Fruit fly (Drosophila melanogaster) whole organism, embryonic: ENCODE measurements around the gene CG5934.

ENCODE experiments used
- Aef1 ChIP-seq: fragments of 200-800 bp; sonication (Bioruptor generic); IDR thresholded peaks from 3 replicates; pipeline ENCODE4 v1.3.6; 2022; ENCODE audit warnings: missing biosample characterization, missing genetic modification characterization
- Asciz ChIP-seq: fragments of 200-800 bp; sonication (Bioruptor generic); optimal IDR thresholded peaks from 2 replicates; lab custom pipeline; 2017; ENCODE audit warnings: missing biosample characterization, mild to moderate bottlenecking, missing genetic modification characterization, missing genetic modification reagents
- Atf6 ChIP-seq: fragments of 200-800 bp; sonication (Bioruptor generic); IDR thresholded peaks from 2 replicates; pipeline ENCODE4 v1.3.6; 2022; ENCODE audit warnings: missing biosample characterization, missing genetic modification characterization
- B-H1 ChIP-seq: fragments of 200-800 bp; sonication (Bioruptor generic); IDR thresholded peaks from 3 replicates; pipeline ENCODE4 v1.3.6; 2022; ENCODE audit warnings: missing biosample characterization, missing genetic modification characterization
- BEAF-32 ChIP-seq: fragments of 200-800 bp; sonication (Bioruptor generic); optimal IDR thresholded peaks from 3 replicates; lab custom pipeline; 2017; ENCODE audit warnings: missing biosample characterization, missing genetic modification characterization, mild to moderate bottlenecking, moderate library complexity, missing genetic modification reagents
- CG10321 ChIP-seq: fragments of 200-800 bp; sonication (Bioruptor generic); IDR thresholded peaks from 2 replicates; pipeline ENCODE4 v1.3.6; 2022; ENCODE audit warnings: missing biosample characterization, missing genetic modification characterization
- CG10959 ChIP-seq: fragments of 200-800 bp; sonication (Bioruptor generic); IDR thresholded peaks from 2 replicates; pipeline ENCODE4 v1.3.6; 2022; ENCODE audit warnings: missing biosample characterization, missing genetic modification characterization
- CG11723 ChIP-seq: fragments of 200-800 bp; sonication (Bioruptor generic); optimal IDR thresholded peaks from 2 replicates; lab custom pipeline; 2017; ENCODE audit warnings: missing biosample characterization, mild to moderate bottlenecking, missing genetic modification characterization
- CG13775 ChIP-seq: fragments of 200-800 bp; sonication (Bioruptor generic); optimal IDR thresholded peaks from 3 replicates; lab custom pipeline; 2017; ENCODE audit warnings: missing biosample characterization, mild to moderate bottlenecking, missing genetic modification characterization
- CG13894 ChIP-seq: fragments of 200-800 bp; sonication (Bioruptor generic); optimal IDR thresholded peaks from 3 replicates; lab custom pipeline; 2018; ENCODE audit warnings: missing biosample characterization, mild to moderate bottlenecking, missing genetic modification characterization, moderate library complexity
- CG16813 ChIP-seq: fragments of 200-800 bp; sonication (Bioruptor generic); IDR thresholded peaks from 3 replicates; pipeline ENCODE4 v1.3.6; 2022; ENCODE audit warnings: missing biosample characterization, missing genetic modification characterization; ENCODE audit not compliant: partially characterized antibody
- CG17385 ChIP-seq: fragments of 200-800 bp; sonication (Bioruptor generic); optimal IDR thresholded peaks from 3 replicates; lab custom pipeline; 2018; ENCODE audit warnings: missing biosample characterization, mild to moderate bottlenecking, missing genetic modification characterization
- CG2889 ChIP-seq: fragments of 200-800 bp; sonication (Bioruptor generic); IDR thresholded peaks from 3 replicates; pipeline ENCODE4 v1.3.6; 2022; ENCODE audit warnings: missing biosample characterization, missing genetic modification characterization
- CG34224 ChIP-seq: fragments of 200-800 bp; sonication (Bioruptor generic); IDR thresholded peaks from 3 replicates; pipeline ENCODE4 v1.3.6; 2022; ENCODE audit warnings: missing biosample characterization, missing genetic modification characterization; ENCODE audit not compliant: partially characterized antibody
- CG6272 ChIP-seq: fragments of 200-800 bp; sonication (Bioruptor generic); IDR thresholded peaks from 2 replicates; pipeline ENCODE4 v1.3.6; 2022; ENCODE audit warnings: missing biosample characterization, missing genetic modification characterization
- CG7357 ChIP-seq: fragments of 200-800 bp; sonication (Bioruptor generic); IDR thresholded peaks from 3 replicates; pipeline ENCODE4 v1.3.6; 2022; ENCODE audit warnings: missing biosample characterization, missing genetic modification characterization
- CG7963 ChIP-seq: fragments of 200-800 bp; sonication (Bioruptor generic); IDR thresholded peaks from 3 replicates; pipeline ENCODE4 v1.3.6; 2022; ENCODE audit warnings: missing biosample characterization, missing genetic modification characterization; ENCODE audit not compliant: partially characterized antibody
- CG8281 ChIP-seq: fragments of 200-800 bp; sonication (Bioruptor generic); optimal IDR thresholded peaks from 2 replicates; lab custom pipeline; 2018; ENCODE audit warnings: missing biosample characterization, mild to moderate bottlenecking, missing genetic modification characterization, moderate library complexity
- CG9797 ChIP-seq: fragments of 200-800 bp; sonication (Bioruptor generic); optimal IDR thresholded peaks from 3 replicates; lab custom pipeline; 2018; ENCODE audit warnings: missing biosample characterization, mild to moderate bottlenecking, missing genetic modification characterization
- Doc2 ChIP-seq: fragments of 200-800 bp; sonication (Bioruptor generic); IDR thresholded peaks from 2 replicates; pipeline ENCODE4 v1.3.6; 2022; ENCODE audit warnings: missing biosample characterization, missing genetic modification characterization
- Ets97D ChIP-seq: fragments of 200-800 bp; sonication (Bioruptor generic); optimal IDR thresholded peaks from 3 replicates; lab custom pipeline; 2016; ENCODE audit warnings: missing biosample characterization, missing genetic modification characterization
- Gsc ChIP-seq: fragments of 200-800 bp; sonication (Bioruptor generic); IDR thresholded peaks from 2 replicates; pipeline ENCODE4 v1.3.6; 2022; ENCODE audit warnings: missing biosample characterization, missing genetic modification characterization
- HLH4C ChIP-seq: fragments of 200-800 bp; sonication (Bioruptor generic); IDR thresholded peaks from 3 replicates; pipeline ENCODE4 v1.3.6; 2022; ENCODE audit warnings: missing biosample characterization, missing genetic modification characterization; ENCODE audit not compliant: partially characterized antibody
- Hr39 ChIP-seq: fragments of >200 bp; optimal IDR thresholded peaks from 2 replicates; lab custom pipeline; 2017
- Med ChIP-seq: fragments of 200-800 bp; sonication (Bioruptor generic); peaks from one replicate; lab custom pipeline; 2016; ENCODE audit warnings: missing biosample characterization, missing genetic modification characterization, mild to moderate bottlenecking, inconsistent platforms, moderate library complexity
- Meics ChIP-seq: fragments of 200-800 bp; sonication (Bioruptor generic); optimal IDR thresholded peaks from 2 replicates; lab custom pipeline; 2017; ENCODE audit warnings: missing biosample characterization, mild to moderate bottlenecking, missing genetic modification characterization
- Nf-YB ChIP-seq: fragments of 200-800 bp; sonication (Bioruptor generic); optimal IDR thresholded peaks from 3 replicates; lab custom pipeline; 2019; ENCODE audit warnings: missing biosample characterization, mild to moderate bottlenecking, missing genetic modification characterization, moderate library complexity
- Oli ChIP-seq: fragments of 200-800 bp; sonication (Bioruptor generic); optimal IDR thresholded peaks from 2 replicates; lab custom pipeline; 2018; ENCODE audit warnings: missing biosample characterization, mild to moderate bottlenecking, missing genetic modification characterization, moderate library complexity
- Opbp ChIP-seq: fragments of 200-800 bp; sonication (Bioruptor generic); IDR thresholded peaks from 3 replicates; pipeline ENCODE4 v1.3.6; 2022; ENCODE audit warnings: missing biosample characterization, missing genetic modification characterization; ENCODE audit not compliant: partially characterized antibody
- Pdp1 ChIP-seq, 2 experiments: fragments of 200-800 bp; sonication (Bioruptor generic); optimal IDR thresholded peaks; 3 replicates each; lab custom pipeline; 2016; ENCODE audit warnings: missing biosample characterization in 2 of 2, missing genetic modification characterization in 2 of 2, mild to moderate bottlenecking in 1 of 2, moderate library complexity in 1 of 2
- Rx ChIP-seq: fragments of 200-800 bp; sonication (Bioruptor generic); IDR thresholded peaks from 2 replicates; pipeline ENCODE4 v1.3.6; 2022; ENCODE audit warnings: missing biosample characterization, missing genetic modification characterization
- Ssrp ChIP-seq: fragments of 200-800 bp; sonication (Bioruptor generic); optimal IDR thresholded peaks from 2 replicates; lab custom pipeline; 2018; ENCODE audit warnings: missing biosample characterization, mild to moderate bottlenecking, missing genetic modification characterization, moderate library complexity
- Usf ChIP-seq: fragments of 200-800 bp; sonication (Bioruptor generic); optimal IDR thresholded peaks from 2 replicates; lab custom pipeline; 2017; ENCODE audit warnings: missing genotype, missing biosample characterization, missing genetic modification characterization
- YL-1 ChIP-seq: fragments of 200-800 bp; sonication (Bioruptor generic); optimal IDR thresholded peaks from 3 replicates; lab custom pipeline; 2017; ENCODE audit warnings: missing biosample characterization, mild to moderate bottlenecking, missing genetic modification characterization
- bcd ChIP-seq: fragments of 200-800 bp; sonication (Bioruptor generic); optimal IDR thresholded peaks from 2 replicates; lab custom pipeline; 2017; ENCODE audit warnings: missing biosample characterization, mild to moderate bottlenecking, missing genetic modification characterization
- btn ChIP-seq: fragments of 200-800 bp; sonication (Bioruptor generic); optimal IDR thresholded peaks from 2 replicates; lab custom pipeline; 2016; ENCODE audit warnings: missing biosample characterization, missing genetic modification characterization
- cas ChIP-seq: fragments of 200-800 bp; sonication (Bioruptor generic); IDR thresholded peaks from 2 replicates; pipeline ENCODE4 v1.3.6; 2022; ENCODE audit warnings: missing biosample characterization, missing genetic modification characterization
- ftz-f1 ChIP-seq: fragments of 200-800 bp; sonication (Bioruptor generic); optimal IDR thresholded peaks from 2 replicates; lab custom pipeline; 2016; ENCODE audit warnings: missing biosample characterization, missing genetic modification characterization
- her ChIP-seq: fragments of 200-800 bp; sonication (Bioruptor generic); optimal IDR thresholded peaks from 2 replicates; lab custom pipeline; 2016; ENCODE audit warnings: missing biosample characterization, missing genetic modification characterization
- lola ChIP-seq, 3 experiments: fragments of >200 bp in 2 of 3; fragments of 200-800 bp in 1 of 3; sonication (Bioruptor generic) in 1 of 3; optimal IDR thresholded peaks; 2 replicates each; lab custom pipeline; 2017 to 2019; ENCODE audit warnings: missing biosample characterization in 3 of 3, missing genetic modification characterization in 3 of 3, mild to moderate bottlenecking in 1 of 3, moderate library complexity in 1 of 3
- luna ChIP-seq: fragments of 200-800 bp; sonication (Bioruptor generic); optimal IDR thresholded peaks from 2 replicates; lab custom pipeline; 2016; ENCODE audit warnings: missing biosample characterization, missing genetic modification characterization
- mld ChIP-seq: fragments of 200-800 bp; sonication (Bioruptor generic); IDR thresholded peaks from 3 replicates; pipeline ENCODE4 v1.3.6; 2022; ENCODE audit warnings: missing biosample characterization, missing genetic modification characterization; ENCODE audit not compliant: partially characterized antibody
- p53 ChIP-seq: fragments of 200-800 bp; sonication (Bioruptor generic); optimal IDR thresholded peaks from 2 replicates; lab custom pipeline; 2016; ENCODE audit warnings: missing biosample characterization, missing genetic modification characterization
- pita ChIP-seq: fragments of 200-800 bp; sonication (Bioruptor generic); optimal IDR thresholded peaks from 2 replicates; lab custom pipeline; 2017; ENCODE audit warnings: missing biosample characterization, mild to moderate bottlenecking, missing genetic modification characterization
- pum ChIP-seq: fragments of 200-800 bp; sonication (Bioruptor generic); optimal IDR thresholded peaks from 2 replicates; lab custom pipeline; 2016; ENCODE audit warnings: missing biosample characterization, missing genetic modification characterization
- ranshi ChIP-seq: fragments of 200-800 bp; sonication (Bioruptor generic); IDR thresholded peaks from 2 replicates; pipeline ENCODE4 v1.3.6; 2022; ENCODE audit warnings: missing biosample characterization, missing genetic modification characterization
- stwl ChIP-seq: fragments of 200-800 bp; sonication (Bioruptor generic); optimal IDR thresholded peaks from 3 replicates; lab custom pipeline; 2018; ENCODE audit warnings: missing biosample characterization, mild to moderate bottlenecking, missing genetic modification characterization, moderate library complexity
- tna ChIP-seq: fragments of 200-800 bp; sonication (Bioruptor generic); IDR thresholded peaks from 2 replicates; pipeline ENCODE4 v1.3.6; 2022; ENCODE audit warnings: missing biosample characterization, missing genetic modification characterization; ENCODE audit not compliant: partially characterized antibody
- zen2 ChIP-seq: fragments of 200-800 bp; sonication (Bioruptor generic); IDR thresholded peaks from 3 replicates; pipeline ENCODE4 v1.3.6; 2022; ENCODE audit warnings: missing biosample characterization, missing genetic modification characterization; ENCODE audit not compliant: partially characterized antibody

CG5934 gene

dm6 chr3R:27238438-27239301 is 34.8 kb upstream of the CG5934 start, which contains the start of the genes CG31064 and PolA2 (continued):
- TF ChIP-seq luna (GFP tag; lab: Kevin White, UChicago) = no peak
- TF ChIP-seq CG2889 (GFP tag; lab: Robert Waterston, UW) = no peak
- peak; percentile 94 for TF ChIP-seq CG8281
- no peak for TF ChIP-seq B-H1 (GFP tag; lab: Robert Waterston, UW)
- peak; percentile 77 for TF ChIP-seq CG7963
- TF ChIP-seq mld (GFP tag; lab: Robert Waterston, UW) = peak; percentile 74; the same call in 1 of the 3 replicates
- no peak for TF ChIP-seq Ssrp
- peak; percentile 88 for TF ChIP-seq Med (GFP tag; lab: Kevin White, UChicago)
- no peak for TF ChIP-seq Hr39 (lab: Kevin White, UChicago)
- peak; percentile 66 for TF ChIP-seq CG16813 (GFP tag; lab: Robert Waterston, UW)
- no peak for TF ChIP-seq CG10321 (GFP tag; lab: Robert Waterston, UW)
- TF ChIP-seq stwl (tag; lab: Kevin White, UChicago) = peak; percentile 82
- no peak for TF ChIP-seq CG13775
- TF ChIP-seq her (GFP tag; lab: Kevin White, UChicago) = no peak
- no peak for TF ChIP-seq CG10959 (GFP tag; lab: Robert Waterston, UW)
- TF ChIP-seq Meics (GFP tag; lab: Kevin White, UChicago) = no peak
- peak; percentile 83 for TF ChIP-seq tna (GFP tag; lab: Robert Waterston, UW)
- TF ChIP-seq CG34224 (GFP tag; lab: Robert Waterston, UW) = peak; percentile 89
- no peak for TF ChIP-seq cas
- TF ChIP-seq Oli = no peak
- peak; percentile 90 for TF ChIP-seq zen2 (GFP tag; lab: Robert Waterston, UW)
- TF ChIP-seq Gsc (GFP tag; lab: Robert Waterston, UW) = no peak
- no peak for TF ChIP-seq Pdp1 (GFP tag; optimal IDR thresholded peaks at IDR 0.05; lab: Kevin White, UChicago)
- TF ChIP-seq Usf (GFP tag; lab: Kevin White, UChicago) = no peak
- TF ChIP-seq YL-1 (GFP tag; lab: Kevin White, UChicago) = peak; percentile 49
- TF ChIP-seq btn = no peak
- peak; percentile 80 for TF ChIP-seq Opbp (GFP tag; lab: Robert Waterston, UW)
- no peak for TF ChIP-seq Aef1 (GFP tag; lab: Robert Waterston, UW)
- no peak for TF ChIP-seq p53 (GFP tag; lab: Kevin White, UChicago)
- no peak for TF ChIP-seq Nf-YB (GFP tag; lab: Kevin White, UChicago)
- TF ChIP-seq Doc2 (GFP tag; lab: Robert Waterston, UW) = no peak
- peak; percentile 50 for TF ChIP-seq Ets97D
- TF ChIP-seq bcd (GFP tag; lab: Kevin White, UChicago) = no peak
- TF ChIP-seq pita (GFP tag; lab: Kevin White, UChicago) = no peak
- peak; percentile 28 for TF ChIP-seq pum
- no peak for TF ChIP-seq ranshi
- TF ChIP-seq BEAF-32 (GFP tag; lab: Kevin White, UChicago) = peak; percentile 70
- no peak for TF ChIP-seq lola (GFP tag; optimal IDR thresholded peaks at IDR 0.05; lab: Kevin White, UChicago)
- TF ChIP-seq Atf6 (GFP tag; lab: Robert Waterston, UW) = no peak
- peak; percentile 91 for TF ChIP-seq HLH4C (GFP tag; lab: Robert Waterston, UW)
- peak; percentile 78 for TF ChIP-seq ftz-f1 (GFP tag; lab: Kevin White, UChicago)
- TF ChIP-seq CG11723 (GFP tag; lab: Kevin White, UChicago) = no peak
- no peak for TF ChIP-seq CG17385 (GFP tag; lab: Kevin White, UChicago)
- no peak for TF ChIP-seq Rx
- TF ChIP-seq CG6272 (GFP tag; lab: Robert Waterston, UW) = no peak
- no peak for TF ChIP-seq Asciz (GFP tag; lab: Kevin White, UChicago)
- TF ChIP-seq CG13894 = no peak
- peak; percentile 40 for TF ChIP-seq CG9797 (GFP tag; lab: Kevin White, UChicago)
- TF ChIP-seq CG7357 = no peak
